Worm (Caenorhabditis elegans) whole organism, early embryonic: ENCODE results near the gene tsr-2.
"Not testable (repeated sequence)": the region's sequence is repeated elsewhere in the genome, so short reads cannot be mapped to it uniquely, and the experiment has no call there.

Experiments
- B0310.2 ChIP-seq: sonication (generic microtip); optimal IDR thresholded peaks from 2 replicates; lab custom pipeline; 2016; ENCODE audit warnings: mild to moderate bottlenecking, missing genetic modification characterization, missing compliant biosample characterization
- F13C5.2 ChIP-seq: sonication (generic microtip); optimal IDR thresholded peaks from 2 replicates; lab custom pipeline; 2017; ENCODE audit warnings: mild to moderate bottlenecking, missing genetic modification characterization, inconsistent platforms, missing compliant biosample characterization
- aly-1 ChIP-seq: sonication (generic microtip); optimal IDR thresholded peaks from 2 replicates; lab custom pipeline; 2016; ENCODE audit warnings: missing genetic modification characterization, missing compliant biosample characterization
- ama-1 ChIP-seq: fragments of 150-350 bp; optimal IDR thresholded peaks from 2 replicates; lab custom pipeline; 2014
- ceh-13 ChIP-seq: fragments of 200-800 bp; sonication (Bioruptor generic); optimal IDR thresholded peaks from 2 replicates; lab custom pipeline; 2018; ENCODE audit warnings: mild to moderate bottlenecking, missing genetic modification characterization, missing compliant biosample characterization
- ceh-36 ChIP-seq: sonication (generic microtip); optimal IDR thresholded peaks from 2 replicates; lab custom pipeline; 2016; ENCODE audit warnings: missing genetic modification characterization, inconsistent platforms, missing compliant biosample characterization
- ets-7 ChIP-seq: sonication (generic microtip); optimal IDR thresholded peaks from 2 replicates; lab custom pipeline; 2016; ENCODE audit warnings: missing genotype, missing genetic modification characterization, missing compliant biosample characterization
- flt-1 ChIP-seq: fragments of 200-800 bp; sonication (Bioruptor generic); IDR thresholded peaks from 2 replicates; pipeline ENCODE4 v1.3.6; 2022; ENCODE audit warnings: missing genetic modification characterization, missing compliant biosample characterization
- hmbx-1 ChIP-seq: sonication (generic microtip); optimal IDR thresholded peaks from 2 replicates; lab custom pipeline; 2016; ENCODE audit warnings: mild to moderate bottlenecking, missing genetic modification characterization, missing compliant biosample characterization
- hmg-4 ChIP-seq: fragments of 200-800 bp; sonication (Bioruptor generic); optimal IDR thresholded peaks from 2 replicates; lab custom pipeline; 2018; ENCODE audit warnings: mild to moderate bottlenecking, missing genetic modification characterization, missing compliant biosample characterization
- hnd-1 ChIP-seq: sonication (generic microtip); optimal IDR thresholded peaks from 2 replicates; lab custom pipeline; 2016; ENCODE audit warnings: missing genetic modification characterization, missing compliant biosample characterization
- pes-1 ChIP-seq: fragments of 200-800 bp; sonication (Bioruptor generic); IDR thresholded peaks from 2 replicates; pipeline ENCODE4 v1.3.6; 2022; ENCODE audit warnings: missing genetic modification reagents, missing genetic modification characterization, missing compliant biosample characterization
- scrt-1 ChIP-seq: fragments of 200-800 bp; sonication (Bioruptor generic); IDR thresholded peaks from 2 replicates; pipeline ENCODE4 v1.3.6; 2022; ENCODE audit warnings: missing genetic modification characterization, missing compliant biosample characterization
- sea-1 ChIP-seq: fragments of 200-800 bp; sonication (Bioruptor generic); conservative IDR thresholded peaks from 2 replicates; pipeline ENCODE4 v1.3.6; 2022; ENCODE audit warnings: missing genetic modification characterization, missing compliant biosample characterization
- tbx-11 ChIP-seq: fragments of 200-800 bp; sonication (Bioruptor generic); IDR thresholded peaks from 2 replicates; pipeline ENCODE4 v1.3.6; 2022; ENCODE audit warnings: missing genetic modification characterization, missing compliant biosample characterization
- tbx-37 ChIP-seq: fragments of 200-800 bp; sonication (Bioruptor generic); conservative IDR thresholded peaks from 2 replicates; pipeline ENCODE4 v1.3.6; 2022; ENCODE audit warnings: missing genetic modification reagents, missing genetic modification characterization, missing compliant biosample characterization
- tra-4 ChIP-seq: sonication (generic microtip); optimal IDR thresholded peaks from 2 replicates; lab custom pipeline; 2017; ENCODE audit warnings: missing genetic modification characterization, missing compliant biosample characterization

Gene tsr-2

ce11 chrIV:16656232-16656631 is at the start of gene tsr-2:
TSS of gene tsr-2 (plus strand) at chrIV:16656613.
- TF ChIP-seq hmg-4 (GFP tag; lab: Kevin White, UChicago) (peak; percentile 7), tbx-37 (GFP tag; lab: Robert Waterston, UW) (no peak), pes-1 (GFP tag; lab: Robert Waterston, UW) (peak; percentile 25; the same call in 1 of the 2 replicates), flt-1 (no peak), F13C5.2 (peak; percentile 58)

ce11 chrIV:16615122-16615521 is 41.3 kb upstream of the tsr-2 start:
- TF ChIP-seq pes-1 (GFP tag; lab: Robert Waterston, UW) (peak; percentile 46; the same call in 1 of the 2 replicates), flt-1 (peak; percentile 42; the same call in 1 of the 2 replicates)

ce11 chrIV:16622522-16622921 is 33.9 kb upstream of the tsr-2 start:
- no peak for TF ChIP-seq B0310.2 (tag; lab: Kevin White, UChicago)
- no peak for TF ChIP-seq tbx-11
- no peak for TF ChIP-seq flt-1
- TF ChIP-seq hmbx-1 (tag; lab: Kevin White, UChicago) = no peak
- TF ChIP-seq tbx-37 (GFP tag; lab: Robert Waterston, UW) = no peak
- TF ChIP-seq tra-4 (tag; lab: Kevin White, UChicago) = no peak
- no peak for TF ChIP-seq hnd-1 (tag; lab: Kevin White, UChicago)
- no peak for TF ChIP-seq hmg-4 (GFP tag; lab: Kevin White, UChicago)
- TF ChIP-seq sea-1 (GFP tag; lab: Robert Waterston, UW) = no peak
- TF ChIP-seq ama-1 (lab: Kevin White, UChicago) = no peak
- no peak for TF ChIP-seq scrt-1 (GFP tag; lab: Robert Waterston, UW)
- TF ChIP-seq F13C5.2 = no peak
- TF ChIP-seq aly-1 (tag; lab: Kevin White, UChicago) = no peak
- no peak for TF ChIP-seq ets-7 (tag; lab: Kevin White, UChicago)
- TF ChIP-seq ceh-13 (GFP tag; lab: Kevin White, UChicago) = no peak
- no peak for TF ChIP-seq pes-1 (GFP tag; lab: Robert Waterston, UW)
- TF ChIP-seq ceh-36 (tag; lab: Kevin White, UChicago) = no peak

ce11 chrIV:16625909-16626308 is 30.5 kb upstream of the tsr-2 start, which contains the start of gene fip-7:
TSS of gene fip-7 (plus strand) at chrIV:16626209.
- not testable (repeated sequence) for TF ChIP-seq aly-1 (tag; lab: Kevin White, UChicago); ama-1 (lab: Kevin White, UChicago); sea-1 (GFP tag; lab: Robert Waterston, UW)

ce11 chrIV:16627676-16628075 is 28.7 kb upstream of the tsr-2 start, which contains the start of gene fipr-28:
TSS of gene fipr-28 (plus strand) at chrIV:16627976.
- TF ChIP-seq hmg-4 (GFP tag; lab: Kevin White, UChicago) (no peak), ets-7 (tag; lab: Kevin White, UChicago) (no peak), sea-1 (GFP tag; lab: Robert Waterston, UW) (no peak), hnd-1 (tag; lab: Kevin White, UChicago) (no peak), scrt-1 (GFP tag; lab: Robert Waterston, UW) (no peak), tra-4 (tag; lab: Kevin White, UChicago) (no peak), aly-1 (tag; lab: Kevin White, UChicago) (no peak), hmbx-1 (tag; lab: Kevin White, UChicago) (no peak), F13C5.2 (no peak), flt-1 (no peak), tbx-11 (no peak), tbx-37 (GFP tag; lab: Robert Waterston, UW) (no peak), ceh-36 (tag; lab: Kevin White, UChicago) (no peak), pes-1 (GFP tag; lab: Robert Waterston, UW) (no peak), ceh-13 (GFP tag; lab: Kevin White, UChicago) (no peak)

- no peak for TF ChIP-seq sea-1 (GFP tag; lab: Robert Waterston, UW)
- TF ChIP-seq tra-4 (tag; lab: Kevin White, UChicago) = no peak
- TF ChIP-seq hnd-1 (tag; lab: Kevin White, UChicago) = no peak
- TF ChIP-seq aly-1 (tag; lab: Kevin White, UChicago) = no peak
- TF ChIP-seq flt-1 = no peak
- no peak for TF ChIP-seq ceh-36 (tag; lab: Kevin White, UChicago)
- TF ChIP-seq ets-7 (tag; lab: Kevin White, UChicago) = no peak
- no peak for TF ChIP-seq F13C5.2
- no peak for TF ChIP-seq hmbx-1 (tag; lab: Kevin White, UChicago)
- no peak for TF ChIP-seq pes-1 (GFP tag; lab: Robert Waterston, UW)
- TF ChIP-seq scrt-1 (GFP tag; lab: Robert Waterston, UW) = no peak
- TF ChIP-seq tbx-37 (GFP tag; lab: Robert Waterston, UW) = no peak
- no peak for TF ChIP-seq ama-1 (lab: Kevin White, UChicago)
- TF ChIP-seq B0310.2 (tag; lab: Kevin White, UChicago) = no peak
- TF ChIP-seq tbx-11 = no peak
- TF ChIP-seq hmg-4 (GFP tag; lab: Kevin White, UChicago) = no peak
- no peak for TF ChIP-seq ceh-13 (GFP tag; lab: Kevin White, UChicago)
Observed at ce11 chrIV:16629090-16629489, 27.3 kb upstream of the tsr-2 start, which contains the start of gene Y51H4A.936. TSS of gene Y51H4A.936 (plus strand) at chrIV:16629390.

ce11 chrIV:16629815-16630214 is 26.6 kb upstream of the tsr-2 start:
- no peak for TF ChIP-seq sea-1 (GFP tag; lab: Robert Waterston, UW)
- TF ChIP-seq tbx-11 = no peak
- no peak for TF ChIP-seq ceh-36 (tag; lab: Kevin White, UChicago)
- TF ChIP-seq B0310.2 (tag; lab: Kevin White, UChicago) = no peak
- no peak for TF ChIP-seq ama-1 (lab: Kevin White, UChicago)
- TF ChIP-seq ets-7 (tag; lab: Kevin White, UChicago) = no peak
- TF ChIP-seq pes-1 (GFP tag; lab: Robert Waterston, UW) = no peak

ce11 chrIV:16630622-16631021 is 25.8 kb upstream of the tsr-2 start, which contains the start of gene fipr-27:
TSS of gene fipr-27 (plus strand) at chrIV:16630922.
- TF ChIP-seq ceh-36 (tag; lab: Kevin White, UChicago) = no peak
- TF ChIP-seq ets-7 (tag; lab: Kevin White, UChicago) = no peak
- TF ChIP-seq pes-1 (GFP tag; lab: Robert Waterston, UW) = no peak
- no peak for TF ChIP-seq tra-4 (tag; lab: Kevin White, UChicago)
- TF ChIP-seq aly-1 (tag; lab: Kevin White, UChicago) = no peak
- no peak for TF ChIP-seq B0310.2 (tag; lab: Kevin White, UChicago)
- TF ChIP-seq tbx-11 = no peak
- TF ChIP-seq flt-1 = no peak
- TF ChIP-seq ceh-13 (GFP tag; lab: Kevin White, UChicago) = no peak
- no peak for TF ChIP-seq sea-1 (GFP tag; lab: Robert Waterston, UW)
- TF ChIP-seq F13C5.2 = no peak
- no peak for TF ChIP-seq ama-1 (lab: Kevin White, UChicago)
- TF ChIP-seq hmg-4 (GFP tag; lab: Kevin White, UChicago) = no peak
- no peak for TF ChIP-seq hmbx-1 (tag; lab: Kevin White, UChicago)
- no peak for TF ChIP-seq tbx-37 (GFP tag; lab: Robert Waterston, UW)
- no peak for TF ChIP-seq scrt-1 (GFP tag; lab: Robert Waterston, UW)
- TF ChIP-seq hnd-1 (tag; lab: Kevin White, UChicago) = no peak
